Worm (Caenorhabditis elegans) whole organism, young adult: ENCODE measurements around the gene best-13.

ENCODE experiments used
- Y53G8AR.9 ChIP-seq: fragments of 200-800 bp; sonication (Bioruptor generic); conservative IDR thresholded peaks from 2 replicates; pipeline ENCODE4 v1.3.6; 2022; ENCODE audit warnings: missing genetic modification reagents, missing genetic modification characterization, missing compliant biosample characterization
- rcor-1 ChIP-seq: fragments of 200-800 bp; sonication (Bioruptor generic); IDR thresholded peaks from 2 replicates; pipeline ENCODE4 v1.3.6; 2022; ENCODE audit warnings: missing genetic modification reagents, missing genetic modification characterization, missing compliant biosample characterization
- ztf-22 ChIP-seq: fragments of 200-800 bp; sonication (Bioruptor generic); optimal IDR thresholded peaks from 2 replicates; lab custom pipeline; 2018; ENCODE audit warnings: mild to moderate bottlenecking, missing genetic modification characterization, moderate library complexity, missing compliant biosample characterization

ce11 chrIV:9863817-9864216 lies 39.9 kb upstream of the best-13 start, which contains the start of gene K07F5.16:
- no peak for TF ChIP-seq rcor-1 (GFP tag; lab: Robert Waterston, UW)
- no peak for TF ChIP-seq ztf-22 (GFP tag; lab: Kevin White, UChicago)
- TF ChIP-seq Y53G8AR.9, result no peak
